Fruit fly (Drosophila melanogaster) S2 (cell line): ENCODE data around the gene Herp.

Experiments
- CG8478 ChIP-seq: fragments of >200 bp; optimal IDR thresholded peaks from 2 replicates; lab custom pipeline; 2018
- CTCF ChIP-seq, 2 experiments: fragments of >200 bp; optimal IDR thresholded peaks; 2 replicates each; lab custom pipeline; 2018

Herp gene

DNA sequence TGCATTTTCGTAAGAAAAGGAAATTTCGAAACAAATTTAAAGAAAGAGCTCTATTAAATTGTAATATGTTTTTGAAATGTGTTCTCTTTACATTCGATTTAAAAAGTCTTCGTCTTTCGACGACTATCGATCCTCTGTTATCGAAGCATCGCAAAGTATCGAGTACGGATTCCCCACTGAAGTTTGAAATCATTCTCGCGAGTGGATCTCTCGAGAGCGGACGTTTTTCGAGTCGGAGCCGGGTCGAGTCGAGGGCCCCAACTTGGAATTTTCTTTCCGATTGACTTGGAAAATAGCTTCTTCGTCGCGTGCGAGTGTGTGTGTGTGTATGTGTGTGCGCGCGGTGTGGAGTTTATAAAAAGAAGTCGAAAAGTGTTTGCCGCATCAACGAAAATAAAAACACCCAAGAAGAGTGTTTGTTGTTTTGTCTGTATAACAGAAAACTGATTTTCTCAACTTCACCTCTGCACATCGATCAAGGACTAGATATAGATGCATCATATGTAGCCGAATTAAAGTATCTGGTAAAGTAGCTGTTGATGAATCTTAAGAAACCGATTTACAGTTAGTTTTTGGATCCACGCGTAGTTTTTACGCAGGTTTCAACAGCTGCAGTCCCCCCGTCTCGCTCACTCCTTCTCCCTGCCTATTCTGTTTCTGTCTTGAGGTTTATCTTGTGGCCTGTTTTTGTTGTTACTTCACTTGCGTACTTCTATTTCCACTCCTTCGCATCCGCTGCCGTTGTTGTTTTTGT lies 11.6 kb upstream of the Herp start, which contains the start of gene LanB1:
Gene LanB1 (plus strand): TSS at position 190 of the 754 bp plus-strand sequence.
- TF ChIP-seq CTCF (optimal IDR thresholded peaks at IDR 0.05; lab: Kevin White, UChicago) = no peak

dm6 chr2L:7810519-7810918 lies 10.7 kb upstream of the Herp start, which contains the start of gene Cdc14:
Cdc14 (minus strand) TSS chr2L:7810703.
- TF ChIP-seq CTCF (optimal IDR thresholded peaks at IDR 0.05; lab: Kevin White, UChicago) (peak in 1 of 2 experiments; percentile 1), CG8478 (no peak)

dm6 chr2L:7809699-7810088 lies 9.8 kb upstream of the Herp start:
- TF ChIP-seq CG8478 = no peak
- TF ChIP-seq CTCF (optimal IDR thresholded peaks at IDR 0.05; lab: Kevin White, UChicago) = no peak

- TF ChIP-seq CTCF (optimal IDR thresholded peaks at IDR 0.05; lab: Kevin White, UChicago) = peak; percentile 73 to 76
- no peak for TF ChIP-seq CG8478
Observed at dm6 chr2L:7808886-7809698, 9.2 kb upstream of the Herp start.

DNA sequence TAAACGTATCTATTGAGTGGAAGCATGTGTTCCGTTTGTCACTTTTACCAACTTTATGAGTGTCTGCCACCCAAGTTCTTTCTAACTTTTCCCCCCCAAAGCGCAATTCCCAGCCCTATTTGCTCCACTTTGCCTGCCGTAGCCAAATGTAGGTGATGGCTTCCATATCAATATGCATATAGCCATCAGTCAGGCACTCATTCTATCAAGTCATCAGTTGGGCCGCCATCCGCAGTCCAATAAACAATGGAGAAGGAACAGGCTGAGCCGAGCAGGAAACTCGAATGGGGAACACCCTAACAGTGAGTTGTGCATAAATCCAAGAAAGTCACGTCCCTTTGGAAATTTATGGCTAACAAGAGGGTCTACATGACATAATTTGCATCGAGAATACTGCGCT lies 7.7 kb upstream of the Herp start:
- TF ChIP-seq CG8478 = no peak
- TF ChIP-seq CTCF (optimal IDR thresholded peaks at IDR 0.05; lab: Kevin White, UChicago) = no peak

- TF ChIP-seq CG8478 (no peak), CTCF (optimal IDR thresholded peaks at IDR 0.05; lab: Kevin White, UChicago) (no peak)
Observed at dm6 chr2L:7795859-7796258, 4.0 kb downstream of the Herp start, which contains the start of gene LKRSDH. LKRSDH (minus strand) TSS chr2L:7795959.

DNA sequence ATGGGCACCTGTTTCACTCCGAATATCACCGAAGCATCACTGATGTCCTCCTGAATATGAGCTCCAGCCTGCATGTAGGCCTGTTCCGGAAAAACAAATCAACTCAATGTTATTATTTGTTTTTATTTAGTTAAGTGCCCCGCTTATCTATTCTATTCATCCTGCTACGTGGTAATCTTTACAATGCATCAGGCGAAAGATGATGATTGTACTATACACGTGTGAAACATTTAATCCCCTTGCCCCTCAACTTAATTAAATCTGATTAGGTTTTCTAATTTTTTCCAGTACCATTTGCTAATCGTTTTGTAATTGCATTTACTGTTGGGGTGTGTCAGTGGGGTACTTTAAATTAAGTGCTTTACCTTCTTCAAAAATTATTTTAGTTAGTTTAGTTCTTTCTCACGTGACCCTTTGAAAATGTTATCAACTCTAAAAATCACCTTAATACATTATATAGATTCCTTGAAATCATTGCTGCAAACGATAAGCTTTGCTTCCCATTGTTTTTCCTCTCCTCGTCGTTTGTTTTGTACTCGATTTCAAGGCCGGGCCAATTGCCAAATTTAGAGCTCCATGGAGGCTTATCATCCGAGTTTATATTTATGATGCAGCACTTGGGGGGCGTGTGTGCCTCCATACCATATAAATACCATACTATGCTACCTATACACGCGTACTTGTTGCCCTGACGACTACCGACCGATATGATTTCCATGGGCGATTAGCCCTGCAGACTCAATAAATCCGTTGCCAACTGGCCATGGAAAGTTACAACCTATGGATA lies 5.0 kb downstream of the Herp start:
- TF ChIP-seq CTCF (optimal IDR thresholded peaks at IDR 0.05; lab: Kevin White, UChicago) = no peak
- TF ChIP-seq CG8478 = no peak

- no peak for TF ChIP-seq CG8478
- TF ChIP-seq CTCF (optimal IDR thresholded peaks at IDR 0.05; lab: Kevin White, UChicago) = no peak
Observed at dm6 chr2L:7791356-7791738, 8.5 kb downstream of the Herp start.

dm6 chr2L:7790448-7791355 lies 9.2 kb downstream of the Herp start, which contains the start of gene CG7149:
CG7149 (minus strand) TSS chr2L:7790557.
- TF ChIP-seq CTCF (optimal IDR thresholded peaks at IDR 0.05; lab: Kevin White, UChicago) = no peak
- TF ChIP-seq CG8478 = no peak

DNA sequence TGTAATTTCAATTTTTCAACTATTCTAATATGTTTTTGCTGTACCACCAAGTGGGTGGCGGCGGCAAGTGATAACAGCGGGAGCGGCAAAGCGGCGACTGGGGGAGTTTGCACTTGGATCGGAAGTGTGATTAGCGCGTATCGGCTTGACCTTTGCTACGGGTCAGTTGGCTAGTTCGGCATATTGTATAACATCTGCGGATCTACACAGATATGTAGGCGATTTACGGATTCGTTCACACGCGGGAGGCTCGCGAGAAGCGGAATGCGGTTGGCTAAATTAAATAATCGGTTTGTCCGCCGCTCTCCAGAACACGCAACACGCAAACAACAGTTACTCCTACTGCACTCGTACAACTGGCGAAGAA lies 9.8 kb downstream of the Herp start:
- TF ChIP-seq CTCF (optimal IDR thresholded peaks at IDR 0.05; lab: Kevin White, UChicago) (no peak), CG8478 (no peak)

dm6 chr2L:7788952-7789466 lies 10.8 kb downstream of the Herp start:
- TF ChIP-seq CG8478 = no peak
- TF ChIP-seq CTCF (optimal IDR thresholded peaks at IDR 0.05; lab: Kevin White, UChicago) = no peak

DNA sequence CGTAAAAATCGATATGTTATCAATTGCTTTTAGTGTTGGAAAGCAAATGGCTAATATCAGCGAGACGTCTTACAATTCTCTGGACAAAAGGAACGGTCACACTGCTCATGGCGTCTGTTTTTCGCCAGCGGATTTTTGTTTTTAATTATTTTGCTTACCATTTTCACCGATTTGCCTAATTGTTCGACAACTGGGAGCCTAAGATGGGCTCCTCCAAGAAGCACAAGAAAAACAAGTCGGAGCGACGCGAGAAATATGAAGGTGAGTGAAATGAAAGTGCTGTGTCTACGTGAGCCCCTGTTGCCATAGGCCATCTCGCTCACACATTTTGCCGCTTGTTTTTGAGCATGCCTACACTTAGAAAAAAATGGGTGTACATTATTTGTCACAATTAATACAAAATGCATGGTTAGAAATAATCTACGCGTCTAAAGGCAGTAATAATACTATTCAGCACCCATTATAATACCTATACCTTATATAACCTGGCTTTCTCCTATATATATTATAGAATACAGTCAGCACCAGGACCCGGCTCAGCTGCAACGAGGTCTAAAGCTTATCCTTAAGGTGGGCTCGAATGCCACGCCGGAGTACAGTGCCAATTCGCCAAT lies 17.0 kb downstream of the Herp start, which contains the start of gene Brd7-9:
Gene Brd7-9 (plus strand): TSS at position 78 of the 614 bp plus-strand sequence.
- TF ChIP-seq CG8478 = no peak
- TF ChIP-seq CTCF (optimal IDR thresholded peaks at IDR 0.05; lab: Kevin White, UChicago) = no peak

DNA sequence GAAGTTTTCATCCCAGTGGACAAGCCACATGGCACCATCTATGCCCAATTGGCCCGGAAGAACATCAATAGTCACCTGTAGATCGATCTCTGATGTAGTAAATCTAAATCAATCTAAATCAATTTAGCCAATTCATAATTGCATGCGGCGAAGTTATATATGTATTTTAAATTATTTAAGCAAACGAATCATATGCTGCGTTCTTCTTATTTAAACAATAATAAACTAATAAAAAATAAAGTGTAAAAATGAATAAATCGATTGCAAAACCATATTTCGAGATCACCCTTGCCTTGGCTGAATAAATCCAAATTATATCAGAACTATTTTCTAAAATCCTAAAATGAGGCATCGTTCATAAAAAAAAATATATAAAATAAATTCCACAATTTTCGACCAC lies 18.7 kb downstream of the Herp start, which contains the start of gene CG7164:
Gene CG7164 (plus strand): TSS at position 301 of the 400 bp plus-strand sequence.
- TF ChIP-seq CG8478 = no peak
- no peak for TF ChIP-seq CTCF (optimal IDR thresholded peaks at IDR 0.05; lab: Kevin White, UChicago)
